Worm (Caenorhabditis elegans): Measurements from ENCODE around the gene oac-2.

DNA sequence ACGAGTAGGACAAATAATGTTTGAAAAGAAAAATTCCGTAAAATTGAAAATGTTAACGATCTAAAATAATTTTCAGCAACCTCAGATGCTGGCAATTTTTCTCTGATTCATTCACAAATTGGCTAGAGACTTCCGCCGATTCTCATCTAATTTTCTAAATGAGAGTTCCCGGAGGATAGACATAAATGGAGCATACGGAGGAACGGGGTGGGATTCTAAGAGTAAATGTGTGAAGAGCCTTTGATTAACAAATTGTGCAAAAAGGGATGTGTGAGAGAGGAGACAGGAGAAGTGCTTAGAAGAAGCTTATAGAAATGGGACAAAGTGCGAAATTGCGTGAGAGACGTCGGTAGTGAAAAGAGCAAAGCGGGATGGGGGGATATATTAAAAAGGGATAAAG is 23.3 kb downstream of the oac-2 start:
- TF ChIP-seq lin-13 (GFP tag; optimal IDR thresholded peaks at IDR 0.05) (no peak), ama-1 (optimal IDR thresholded peaks at IDR 0.05) (no peak), nhr-11 (tag; optimal IDR thresholded peaks at IDR 0.05) (no peak), nhr-25 (tag; optimal IDR thresholded peaks at IDR 0.05) (no peak)

Data from whole organism, L2 larva.